Worm (Caenorhabditis elegans) whole organism, late embryonic: Measurements from ENCODE around the gene ttr-28.

Source experiments
- F13H6.1 ChIP-seq: sonication (generic microtip); optimal IDR thresholded peaks from 2 replicates; lab custom pipeline; 2016; ENCODE audit warnings: missing genetic modification characterization, missing compliant biosample characterization
- K02D7.2 ChIP-seq: sonication (generic microtip); optimal IDR thresholded peaks from 2 replicates; lab custom pipeline; 2017; ENCODE audit warnings: mild to moderate bottlenecking, missing genetic modification characterization, missing compliant biosample characterization
- K09A11.1 ChIP-seq: sonication (generic microtip); optimal IDR thresholded peaks from 2 replicates; lab custom pipeline; 2017; ENCODE audit warnings: antibody characterized with exemption, mild to moderate bottlenecking, missing genetic modification characterization, missing compliant biosample characterization; ENCODE audit not compliant: insufficient read depth
- T23F11.4 ChIP-seq: fragments of 200-800 bp; sonication (Bioruptor generic); optimal IDR thresholded peaks from 2 replicates; lab custom pipeline; 2018; ENCODE audit warnings: mild to moderate bottlenecking, missing genetic modification characterization, missing compliant biosample characterization
- Y22D7AL.16 ChIP-seq: sonication (generic microtip); optimal IDR thresholded peaks from 2 replicates; lab custom pipeline; 2016; ENCODE audit warnings: missing genetic modification characterization, missing compliant biosample characterization
- ahr-1 ChIP-seq: sonication (generic microtip); optimal IDR thresholded peaks from 2 replicates; lab custom pipeline; 2016; ENCODE audit warnings: missing genetic modification characterization, missing compliant biosample characterization
- ama-1 ChIP-seq: fragments of 150-350 bp; optimal IDR thresholded peaks from 2 replicates; lab custom pipeline; 2014
- ceh-2 ChIP-seq: sonication (generic microtip); optimal IDR thresholded peaks from 2 replicates; lab custom pipeline; 2016; ENCODE audit warnings: missing genotype, missing genetic modification characterization, missing compliant biosample characterization
- ceh-30 ChIP-seq: fragments of 150-350 bp; optimal IDR thresholded peaks from 2 replicates; lab custom pipeline; 2014; ENCODE audit warnings: missing biosample characterization, missing genetic modification characterization
- ceh-31 ChIP-seq: sonication (generic microtip); optimal IDR thresholded peaks from 2 replicates; lab custom pipeline; 2016; ENCODE audit warnings: missing genetic modification characterization, missing compliant biosample characterization
- ceh-34 ChIP-seq: sonication (generic microtip); optimal IDR thresholded peaks from 2 replicates; lab custom pipeline; 2016; ENCODE audit warnings: mild to moderate bottlenecking, missing genetic modification characterization, missing compliant biosample characterization
- ceh-48 ChIP-seq: sonication (generic microtip); optimal IDR thresholded peaks from 2 replicates; lab custom pipeline; 2016; ENCODE audit warnings: missing genetic modification characterization, inconsistent platforms, missing compliant biosample characterization
- che-1 ChIP-seq: sonication (generic microtip); optimal IDR thresholded peaks from 2 replicates; lab custom pipeline; 2016; ENCODE audit warnings: mild to moderate bottlenecking, missing genetic modification characterization, missing compliant biosample characterization
- dmd-4 ChIP-seq: sonication (generic microtip); optimal IDR thresholded peaks from 2 replicates; lab custom pipeline; 2016; ENCODE audit warnings: borderline replicate concordance, missing genetic modification characterization, missing compliant biosample characterization
- ets-4 ChIP-seq: sonication (generic microtip); optimal IDR thresholded peaks from 2 replicates; lab custom pipeline; 2016; ENCODE audit warnings: missing genetic modification characterization, missing compliant biosample characterization
- eyg-1 ChIP-seq: sonication (generic microtip); optimal IDR thresholded peaks from 2 replicates; lab custom pipeline; 2016; ENCODE audit warnings: missing genotype, missing genetic modification characterization, missing compliant biosample characterization
- fax-1 ChIP-seq: sonication (generic microtip); optimal IDR thresholded peaks from 2 replicates; lab custom pipeline; 2016; ENCODE audit warnings: missing genotype, missing genetic modification characterization, missing compliant biosample characterization
- hlh-13 ChIP-seq: fragments of 200-800 bp; sonication (Bioruptor generic); optimal IDR thresholded peaks from 2 replicates; lab custom pipeline; 2018; ENCODE audit warnings: mild to moderate bottlenecking, missing genetic modification characterization, missing compliant biosample characterization
- hlh-30 ChIP-seq: sonication (generic microtip); optimal IDR thresholded peaks from 2 replicates; lab custom pipeline; 2017; ENCODE audit warnings: antibody characterized with exemption, missing genetic modification characterization, missing compliant biosample characterization; ENCODE audit not compliant: insufficient read depth
- hlh-6 ChIP-seq: sonication (generic microtip); optimal IDR thresholded peaks from 2 replicates; lab custom pipeline; 2016; ENCODE audit warnings: missing genotype, missing genetic modification characterization, missing compliant biosample characterization
- hlh-8 ChIP-seq: sonication (generic microtip); optimal IDR thresholded peaks from 2 replicates; lab custom pipeline; 2016; ENCODE audit warnings: missing genotype, missing genetic modification characterization, missing compliant biosample characterization
- lim-6 ChIP-seq: sonication (generic microtip); optimal IDR thresholded peaks from 2 replicates; lab custom pipeline; 2016; ENCODE audit warnings: missing genetic modification characterization, missing compliant biosample characterization
- madf-2 ChIP-seq: sonication (generic microtip); optimal IDR thresholded peaks from 2 replicates; lab custom pipeline; 2017; ENCODE audit warnings: missing genetic modification characterization, missing compliant biosample characterization
- mec-3 ChIP-seq: sonication (generic microtip); optimal IDR thresholded peaks from 2 replicates; lab custom pipeline; 2016; ENCODE audit warnings: borderline replicate concordance, missing genetic modification characterization, missing compliant biosample characterization
- nfya-1 ChIP-seq: sonication (generic microtip); optimal IDR thresholded peaks from 2 replicates; lab custom pipeline; 2017; ENCODE audit warnings: missing genetic modification characterization, mild to moderate bottlenecking, missing compliant biosample characterization, antibody characterized with exemption, moderate library complexity
- npax-4 ChIP-seq: sonication (generic microtip); optimal IDR thresholded peaks from 2 replicates; lab custom pipeline; 2016; ENCODE audit warnings: missing genetic modification characterization, missing compliant biosample characterization
- odd-2 ChIP-seq: sonication (generic microtip); optimal IDR thresholded peaks from 2 replicates; lab custom pipeline; 2017; ENCODE audit warnings: antibody characterized with exemption, mild to moderate bottlenecking, missing genetic modification characterization, missing compliant biosample characterization
- pax-1 ChIP-seq: fragments of 150-350 bp; optimal IDR thresholded peaks from 2 replicates; lab custom pipeline; 2014; ENCODE audit warnings: missing biosample characterization, missing genetic modification characterization
- pqm-1 ChIP-seq: sonication (generic microtip); optimal IDR thresholded peaks from 2 replicates; lab custom pipeline; 2016; ENCODE audit warnings: missing genetic modification characterization, missing compliant biosample characterization
- pros-1 ChIP-seq: fragments of 150-350 bp; optimal IDR thresholded peaks from 2 replicates; lab custom pipeline; 2014; ENCODE audit warnings: missing biosample characterization, missing genetic modification reagents, missing genetic modification characterization
- rnt-1 ChIP-seq: sonication (generic microtip); optimal IDR thresholded peaks from 2 replicates; lab custom pipeline; 2016; ENCODE audit warnings: missing genetic modification characterization, missing compliant biosample characterization
- sdc-2 ChIP-seq: sonication (generic microtip); optimal IDR thresholded peaks from 2 replicates; lab custom pipeline; 2016; ENCODE audit warnings: missing genotype, missing genetic modification characterization, missing compliant biosample characterization
- sox-2 ChIP-seq: fragments of 200-800 bp; sonication (Bioruptor generic); IDR thresholded peaks from 2 replicates; pipeline ENCODE4 v1.3.6; 2022; ENCODE audit warnings: missing genetic modification reagents, missing genetic modification characterization, missing compliant biosample characterization
- tbx-2 ChIP-seq: sonication (generic microtip); optimal IDR thresholded peaks from 2 replicates; lab custom pipeline; 2016; ENCODE audit warnings: missing genetic modification characterization, missing compliant biosample characterization
- ttx-3 ChIP-seq: sonication (generic microtip); optimal IDR thresholded peaks from 2 replicates; lab custom pipeline; 2016; ENCODE audit warnings: missing genetic modification reagents, missing genetic modification characterization, missing compliant biosample characterization
- unc-3 ChIP-seq, 2 experiments: fragments of 200-800 bp in 1 of 2; sonication (Bioruptor generic) in 1 of 2; sonication (generic microtip) in 1 of 2; conservative IDR thresholded peaks in 1 of 2; optimal IDR thresholded peaks in 1 of 2; 2 replicates each; pipeline versions ENCODE4 v1.3.6 to Lab custom; 2016 to 2022; ENCODE audit warnings: missing compliant biosample characterization in 2 of 2, missing genetic modification characterization in 2 of 2, missing genetic modification reagents in 1 of 2
- unc-42 ChIP-seq: sonication (generic microtip); optimal IDR thresholded peaks from 2 replicates; lab custom pipeline; 2016; ENCODE audit warnings: missing genotype, missing genetic modification characterization, missing compliant biosample characterization
- unc-55 ChIP-seq: sonication (generic microtip); optimal IDR thresholded peaks from 2 replicates; lab custom pipeline; 2017; ENCODE audit warnings: missing biosample characterization, missing genetic modification reagents, missing genetic modification characterization

Gene ttr-28

ce11 chrV:12950812-12951528 lies 46.0 kb upstream of the ttr-28 start, which contains the start of the genes T16G1.9 and T16G1.18:
Gene T16G1.9 (minus strand): TSS chrV:12950862.
Gene T16G1.18 (plus strand): TSS chrV:12951304.
- TF ChIP-seq pqm-1 (tag; lab: Kevin White, UChicago): no peak
- no peak for TF ChIP-seq mec-3
- peak; percentile 47 for TF ChIP-seq ceh-48 (tag; lab: Kevin White, UChicago)
- TF ChIP-seq unc-42 (tag; lab: Kevin White, UChicago): peak; percentile 50
- no peak for TF ChIP-seq ceh-2 (tag; lab: Kevin White, UChicago)
- TF ChIP-seq nfya-1 (tag; lab: Kevin White, UChicago): peak; percentile 54
- TF ChIP-seq ttx-3 (tag; lab: Kevin White, UChicago): no peak
- no peak for TF ChIP-seq ceh-34 (tag; lab: Kevin White, UChicago)
- TF ChIP-seq K02D7.2 (tag; lab: Kevin White, UChicago): no peak
- peak; percentile 23 for TF ChIP-seq ceh-31 (tag; lab: Kevin White, UChicago)
- no peak for TF ChIP-seq dmd-4 (tag; lab: Kevin White, UChicago)
- no peak for TF ChIP-seq T23F11.4 (GFP tag; lab: Kevin White, UChicago)
- no peak for TF ChIP-seq F13H6.1 (tag; lab: Kevin White, UChicago)
- TF ChIP-seq npax-4 (tag; lab: Kevin White, UChicago): no peak
- TF ChIP-seq unc-55 (GFP tag; lab: Kevin White, UChicago): peak; percentile 24
- no peak for TF ChIP-seq ets-4 (tag; lab: Kevin White, UChicago)
- peak; percentile 41 for TF ChIP-seq tbx-2 (tag; lab: Kevin White, UChicago)
- TF ChIP-seq, all 69 proteins: peak for 6

ce11 chrV:12949607-12950006 lies 44.6 kb upstream of the ttr-28 start, which contains the start of gene T16G1.13:
Gene T16G1.13 (plus strand): TSS chrV:12949907.
- TF ChIP-seq ceh-30: no peak
- no peak for TF ChIP-seq ceh-48 (tag; lab: Kevin White, UChicago)
- TF ChIP-seq unc-3 (GFP tag; conservative IDR thresholded peaks at IDR 0.05; lab: Robert Waterston, UW): no peak
- no peak for TF ChIP-seq unc-3 (tag; optimal IDR thresholded peaks at IDR 0.05; lab: Kevin White, UChicago)
- no peak for TF ChIP-seq sdc-2 (tag; lab: Kevin White, UChicago)
- TF ChIP-seq hlh-30 (tag; lab: Kevin White, UChicago): no peak
- no peak for TF ChIP-seq unc-42 (tag; lab: Kevin White, UChicago)
- no peak for TF ChIP-seq hlh-6 (tag; lab: Kevin White, UChicago)
- no peak for TF ChIP-seq ttx-3 (tag; lab: Kevin White, UChicago)
- no peak for TF ChIP-seq T23F11.4 (GFP tag; lab: Kevin White, UChicago)
- TF ChIP-seq F13H6.1 (tag; lab: Kevin White, UChicago): no peak
- TF ChIP-seq che-1 (tag; lab: Kevin White, UChicago): no peak
- no peak for TF ChIP-seq eyg-1 (tag; lab: Kevin White, UChicago)
- no peak for TF ChIP-seq rnt-1 (tag; lab: Kevin White, UChicago)
- TF ChIP-seq odd-2 (tag; lab: Kevin White, UChicago): no peak

- no peak for TF ChIP-seq madf-2 (tag; lab: Kevin White, UChicago)
- TF ChIP-seq pax-1 (tag; lab: Kevin White, UChicago): no peak
- no peak for TF ChIP-seq ama-1
- no peak for TF ChIP-seq ahr-1
- TF ChIP-seq pros-1 (tag; lab: Kevin White, UChicago): no peak
- TF ChIP-seq sox-2 (GFP tag; lab: Robert Waterston, UW): no peak
- no peak for TF ChIP-seq T23F11.4 (GFP tag; lab: Kevin White, UChicago)
- no peak for TF ChIP-seq hlh-13
- no peak for TF ChIP-seq Y22D7AL.16 (tag; lab: Kevin White, UChicago)
- no peak for TF ChIP-seq unc-42 (tag; lab: Kevin White, UChicago)
- TF ChIP-seq rnt-1 (tag; lab: Kevin White, UChicago): no peak
- no peak for TF ChIP-seq ceh-31 (tag; lab: Kevin White, UChicago)
- TF ChIP-seq K09A11.1 (tag; lab: Kevin White, UChicago): no peak
- no peak for TF ChIP-seq lim-6
- TF ChIP-seq fax-1 (tag; lab: Kevin White, UChicago): no peak
- TF ChIP-seq hlh-8 (tag; lab: Kevin White, UChicago): no peak
- TF ChIP-seq sdc-2 (tag; lab: Kevin White, UChicago): no peak
Observed at ce11 chrV:12944775-12945174, 39.8 kb upstream of the ttr-28 start, which contains the start of gene grl-2. Gene grl-2 (plus strand): TSS chrV:12945075.
